Worm (Caenorhabditis elegans) whole organism, L3 larva: ENCODE data around the gene ast-1.

ENCODE experiments used
- R02D3.7 ChIP-seq: fragments of 150-350 bp; optimal IDR thresholded peaks from 2 replicates; lab custom pipeline; 2014; ENCODE audit warnings: missing biosample characterization, missing genetic modification characterization
- ceh-16 ChIP-seq: sonication (generic microtip); optimal IDR thresholded peaks from 2 replicates; lab custom pipeline; 2017; ENCODE audit warnings: missing biosample characterization, missing genetic modification characterization
- ceh-82 ChIP-seq: fragments of 150-350 bp; optimal IDR thresholded peaks from 2 replicates; lab custom pipeline; 2014; ENCODE audit warnings: missing biosample characterization, missing genetic modification characterization
- lin-15B ChIP-seq: fragments of 150-350 bp; optimal IDR thresholded peaks from 2 replicates; lab custom pipeline; 2014; ENCODE audit warnings: missing biosample characterization, missing genetic modification characterization
- mdl-1 ChIP-seq: fragments of 150-350 bp; optimal IDR thresholded peaks from 2 replicates; lab custom pipeline; 2014; ENCODE audit warnings: missing biosample characterization, missing genetic modification characterization
- snpc-4 ChIP-seq: fragments of 150-350 bp; optimal IDR thresholded peaks from 2 replicates; lab custom pipeline; 2014; ENCODE audit warnings: missing biosample characterization, missing genetic modification characterization
- unc-39 ChIP-seq: sonication (generic microtip); optimal IDR thresholded peaks from 4 replicates; lab custom pipeline; 2017; ENCODE audit warnings: missing biosample characterization, missing genetic modification characterization
- ztf-11 ChIP-seq: fragments of 150-350 bp; optimal IDR thresholded peaks from 2 replicates; lab custom pipeline; 2014; ENCODE audit warnings: missing biosample characterization, missing genetic modification characterization
- ztf-4 ChIP-seq: fragments of 150-350 bp; optimal IDR thresholded peaks from 2 replicates; lab custom pipeline; 2014; ENCODE audit warnings: missing biosample characterization, missing genetic modification characterization

DNA sequence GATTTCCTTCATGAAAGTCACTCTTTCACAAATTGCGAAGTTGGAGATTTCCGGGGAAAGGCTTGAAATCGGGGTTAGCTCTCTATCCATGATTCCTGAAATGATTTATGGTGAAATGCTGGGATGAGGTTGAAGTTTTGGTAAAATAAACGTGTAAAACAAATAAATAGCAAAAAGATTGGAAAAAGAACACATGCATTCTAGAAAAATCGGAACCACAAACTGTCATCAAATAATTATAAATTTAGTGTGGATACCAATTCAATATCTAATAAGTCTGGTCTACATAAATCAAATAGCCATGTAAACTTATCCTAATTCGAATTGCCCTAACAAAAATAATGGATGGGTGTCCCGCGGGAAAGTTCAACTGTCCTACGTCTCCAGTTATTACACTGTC, 38.2 kb upstream of the ast-1 start, which contains the start of gene R03H10.6:
- TF ChIP-seq ceh-16 (no peak), unc-39 (tag; lab: Kevin White, UChicago) (no peak), ztf-11 (tag; lab: Kevin White, UChicago) (no peak), ceh-82 (tag; lab: Kevin White, UChicago) (no peak), ztf-4 (tag; lab: Kevin White, UChicago) (no peak), lin-15B (no peak), R02D3.7 (tag; lab: Kevin White, UChicago) (no peak), snpc-4 (tag; lab: Kevin White, UChicago) (no peak), mdl-1 (tag; lab: Kevin White, UChicago) (no peak)
